Worm (Caenorhabditis elegans) whole organism, mixed stage, embryonic: ENCODE data around the gene srt-56.

ENCODE experiments used
- M03D4.4 ChIP-seq: sonication (generic microtip); optimal IDR thresholded peaks from 2 replicates; lab custom pipeline; 2017; ENCODE audit warnings: mild to moderate bottlenecking, missing genetic modification characterization, missing compliant biosample characterization
- bed-3 ChIP-seq: fragments of 200-800 bp; sonication (Bioruptor generic); optimal IDR thresholded peaks from 3 replicates; lab custom pipeline; 2018; ENCODE audit warnings: mild to moderate bottlenecking, missing genetic modification characterization, moderate library complexity, missing compliant biosample characterization
- ceh-39 ChIP-seq: fragments of 150-350 bp; optimal IDR thresholded peaks from 2 replicates; lab custom pipeline; 2014; ENCODE audit warnings: missing biosample characterization, missing genetic modification characterization
- ceh-43 ChIP-seq: fragments of 200-800 bp; sonication (Bioruptor generic); optimal IDR thresholded peaks from 2 replicates; lab custom pipeline; 2018; ENCODE audit warnings: mild to moderate bottlenecking, missing genetic modification characterization, moderate library complexity, missing compliant biosample characterization
- ceh-83 ChIP-seq: fragments of 200-800 bp; sonication (Bioruptor generic); optimal IDR thresholded peaks from 2 replicates; lab custom pipeline; 2018; ENCODE audit warnings: mild to moderate bottlenecking, missing genetic modification characterization, missing compliant biosample characterization
- ces-1 ChIP-seq: fragments of 150-350 bp; optimal IDR thresholded peaks from 2 replicates; lab custom pipeline; 2014; ENCODE audit warnings: missing biosample characterization, missing genetic modification reagents, missing genetic modification characterization
- cnd-1 ChIP-seq: fragments of 200-800 bp; sonication (Bioruptor generic); optimal IDR thresholded peaks from 2 replicates; lab custom pipeline; 2018; ENCODE audit warnings: mild to moderate bottlenecking, missing genetic modification characterization, missing compliant biosample characterization
- elt-1 ChIP-seq: sonication (generic microtip); optimal IDR thresholded peaks from 2 replicates; lab custom pipeline; 2017; ENCODE audit warnings: missing genetic modification characterization, mild to moderate bottlenecking, missing compliant biosample characterization, antibody characterized with exemption, moderate library complexity, borderline replicate concordance; ENCODE audit not compliant: insufficient read depth
- elt-3 ChIP-seq: fragments of 150-350 bp; optimal IDR thresholded peaks from 2 replicates; lab custom pipeline; 2014; ENCODE audit warnings: missing biosample characterization, missing genetic modification characterization
- ham-2 ChIP-seq: fragments of 200-800 bp; sonication (Bioruptor generic); optimal IDR thresholded peaks from 2 replicates; lab custom pipeline; 2018; ENCODE audit warnings: mild to moderate bottlenecking, missing genetic modification characterization, missing compliant biosample characterization
- hlh-1 ChIP-seq: fragments of 150-350 bp; optimal IDR thresholded peaks from 2 replicates; lab custom pipeline; 2014; ENCODE audit warnings: missing biosample characterization, missing genetic modification reagents, missing genetic modification characterization
- lin-13 ChIP-seq: fragments of 150-350 bp; optimal IDR thresholded peaks from 2 replicates; lab custom pipeline; 2014; ENCODE audit warnings: missing biosample characterization, missing genetic modification characterization
- lin-32 ChIP-seq: fragments of 200-800 bp; sonication (Bioruptor generic); optimal IDR thresholded peaks from 2 replicates; lab custom pipeline; 2018; ENCODE audit warnings: mild to moderate bottlenecking, missing genetic modification characterization, missing compliant biosample characterization
- lsy-2 ChIP-seq: fragments of 150-350 bp; optimal IDR thresholded peaks from 2 replicates; lab custom pipeline; 2014; ENCODE audit warnings: missing biosample characterization, missing genetic modification characterization
- mab-5 ChIP-seq: fragments of 150-350 bp; optimal IDR thresholded peaks from 2 replicates; lab custom pipeline; 2014; ENCODE audit warnings: missing biosample characterization, missing genetic modification characterization
- mep-1 ChIP-seq: fragments of 150-350 bp; optimal IDR thresholded peaks from 2 replicates; lab custom pipeline; 2017; ENCODE audit warnings: missing biosample characterization, missing genetic modification reagents, missing genetic modification characterization, inconsistent platforms
- mls-2 ChIP-seq: sonication (generic microtip); optimal IDR thresholded peaks from 2 replicates; lab custom pipeline; 2016; ENCODE audit warnings: mild to moderate bottlenecking, missing genetic modification characterization, moderate library complexity, missing compliant biosample characterization
- nhr-12 ChIP-seq: fragments of 150-350 bp; optimal IDR thresholded peaks from 2 replicates; lab custom pipeline; 2014; ENCODE audit warnings: missing biosample characterization, missing genetic modification characterization
- nhr-2 ChIP-seq: fragments of 150-350 bp; optimal IDR thresholded peaks from 2 replicates; lab custom pipeline; 2014; ENCODE audit warnings: missing biosample characterization, missing genetic modification characterization
- nhr-237 ChIP-seq: fragments of 150-350 bp; optimal IDR thresholded peaks from 2 replicates; lab custom pipeline; 2014; ENCODE audit warnings: missing biosample characterization, missing genetic modification characterization
- nhr-28 ChIP-seq: fragments of 150-350 bp; optimal IDR thresholded peaks from 2 replicates; lab custom pipeline; 2014; ENCODE audit warnings: missing biosample characterization, missing genetic modification characterization
- nhr-76 ChIP-seq: sonication (generic microtip); optimal IDR thresholded peaks from 2 replicates; lab custom pipeline; 2017; ENCODE audit warnings: missing biosample characterization, missing genetic modification characterization
- sem-2 ChIP-seq: fragments of 200-800 bp; sonication (Bioruptor generic); optimal IDR thresholded peaks from 2 replicates; lab custom pipeline; 2018; ENCODE audit warnings: mild to moderate bottlenecking, missing genetic modification characterization, missing compliant biosample characterization
- snpc-4 ChIP-seq: fragments of 150-350 bp; optimal IDR thresholded peaks from 2 replicates; lab custom pipeline; 2014; ENCODE audit warnings: missing biosample characterization, missing genetic modification characterization
- sptf-1 ChIP-seq: sonication (generic microtip); optimal IDR thresholded peaks from 2 replicates; lab custom pipeline; 2017; ENCODE audit warnings: mild to moderate bottlenecking, missing genetic modification characterization, moderate library complexity, missing compliant biosample characterization
- tbx-8 ChIP-seq: fragments of 200-800 bp; sonication (Bioruptor generic); optimal IDR thresholded peaks from 2 replicates; lab custom pipeline; 2018; ENCODE audit warnings: mild to moderate bottlenecking, missing genetic modification characterization, moderate library complexity, missing compliant biosample characterization
- unc-120 ChIP-seq: sonication (generic microtip); optimal IDR thresholded peaks from 2 replicates; lab custom pipeline; 2017; ENCODE audit warnings: missing genetic modification characterization, missing compliant biosample characterization; ENCODE audit not compliant: poor library complexity, severe bottlenecking
- unc-39 ChIP-seq: fragments of 150-350 bp; optimal IDR thresholded peaks from 2 replicates; lab custom pipeline; 2014; ENCODE audit warnings: missing biosample characterization, missing genetic modification characterization
- unc-62 ChIP-seq: fragments of 150-350 bp; optimal IDR thresholded peaks from 2 replicates; lab custom pipeline; 2014; ENCODE audit warnings: missing biosample characterization, missing genetic modification reagents, missing genetic modification characterization
- zip-8 ChIP-seq: fragments of 150-350 bp; optimal IDR thresholded peaks from 2 replicates; lab custom pipeline; 2014; ENCODE audit warnings: missing biosample characterization, missing genetic modification characterization
- ztf-11 ChIP-seq: fragments of 150-350 bp; optimal IDR thresholded peaks from 2 replicates; lab custom pipeline; 2014; ENCODE audit warnings: missing biosample characterization, missing genetic modification characterization

The srt-56 gene

ce11 chrV:3124912-3125311 is 3.3 kb upstream of the srt-56 start, which contains the start of gene Y73C8C.12:
TSS of gene Y73C8C.12 (plus strand) at chrV:3125212.
- TF ChIP-seq zip-8 (tag; lab: Kevin White, UChicago) (no peak), bed-3 (GFP tag; lab: Kevin White, UChicago) (no peak), unc-120 (tag; lab: Kevin White, UChicago) (no peak), hlh-1 (tag; lab: Kevin White, UChicago) (no peak), nhr-237 (tag; lab: Kevin White, UChicago) (no peak), ceh-43 (GFP tag; lab: Kevin White, UChicago) (no peak), lin-32 (no peak), ztf-11 (tag; lab: Kevin White, UChicago) (no peak), mep-1 (tag; lab: Kevin White, UChicago) (no peak), mls-2 (tag; lab: Kevin White, UChicago) (no peak), ham-2 (GFP tag; lab: Kevin White, UChicago) (no peak), ceh-83 (no peak), sptf-1 (tag; lab: Kevin White, UChicago) (no peak), lin-13 (tag; lab: Kevin White, UChicago) (no peak)

ce11 chrV:3122403-3122802 is 760 bp upstream of the srt-56 start:
- TF ChIP-seq M03D4.4 (tag; lab: Kevin White, UChicago), result no peak
- TF ChIP-seq unc-120 (tag; lab: Kevin White, UChicago), result no peak
- TF ChIP-seq unc-62 (GFP tag; lab: Kevin White, UChicago), result no peak
- TF ChIP-seq lin-32, result no peak
- no peak for TF ChIP-seq lin-13 (tag; lab: Kevin White, UChicago)
- TF ChIP-seq mab-5 (tag; lab: Kevin White, UChicago), result no peak
- TF ChIP-seq, all 35 proteins: peak for 0

DNA sequence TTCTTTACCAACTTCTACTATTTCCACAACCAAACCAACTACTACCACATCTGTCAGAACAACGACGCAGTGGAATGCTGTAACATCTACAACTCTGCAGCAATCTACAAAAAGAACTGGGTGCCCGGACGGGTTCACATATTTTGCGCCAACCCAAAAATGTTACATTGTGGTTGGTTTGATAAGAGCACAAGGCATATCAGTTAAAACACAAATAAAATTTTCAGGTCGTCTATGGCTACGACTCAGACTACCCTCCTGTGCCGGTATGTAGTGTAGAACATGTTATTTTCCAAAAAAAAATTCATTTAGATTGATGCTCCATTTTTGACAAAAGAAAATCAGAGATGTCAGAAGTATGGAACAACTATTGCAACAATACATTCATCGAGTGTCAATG is 2.5 kb downstream of the srt-56 start:
- TF ChIP-seq ham-2 (GFP tag; lab: Kevin White, UChicago) (no peak), snpc-4 (tag; lab: Kevin White, UChicago) (no peak)

DNA sequence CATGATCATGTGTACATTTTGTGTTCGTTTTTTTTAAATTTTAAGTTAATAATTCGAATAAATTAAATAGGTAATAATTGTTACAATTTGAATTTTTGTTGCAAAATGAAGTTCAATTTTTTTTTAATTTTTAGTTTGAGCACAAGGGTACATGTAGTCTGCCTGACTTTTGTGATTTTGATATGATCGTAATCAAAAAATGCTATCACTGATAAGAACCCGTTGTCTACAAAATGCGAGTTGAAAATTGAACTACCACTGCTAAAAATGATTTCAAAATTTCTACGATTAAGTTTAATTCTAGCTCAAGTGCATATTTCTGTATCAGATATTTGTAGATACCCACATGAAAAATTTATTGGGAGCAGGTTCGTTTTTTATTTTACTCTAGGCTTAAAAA is 3.5 kb downstream of the srt-56 start, which contains the start of gene clec-210:
clec-210 (plus strand) TSS at position 211 of the 400 bp plus-strand sequence.
- TF ChIP-seq sem-2 (GFP tag; lab: Kevin White, UChicago) (no peak), nhr-2 (no peak), ham-2 (GFP tag; lab: Kevin White, UChicago) (no peak), mab-5 (tag; lab: Kevin White, UChicago) (no peak), cnd-1 (no peak), bed-3 (GFP tag; lab: Kevin White, UChicago) (no peak), ces-1 (GFP tag; lab: Kevin White, UChicago) (no peak)

- TF ChIP-seq ham-2 (GFP tag; lab: Kevin White, UChicago), result no peak
- no peak for TF ChIP-seq unc-120 (tag; lab: Kevin White, UChicago)
- TF ChIP-seq nhr-237 (tag; lab: Kevin White, UChicago), result no peak
- TF ChIP-seq elt-1 (tag; lab: Kevin White, UChicago), result no peak
- no peak for TF ChIP-seq sem-2 (GFP tag; lab: Kevin White, UChicago)
Observed at ce11 chrV:3114973-3115372, 6.7 kb downstream of the srt-56 start, which contains the start of gene Y73C8C.3. TSS of gene Y73C8C.3 (plus strand) at chrV:3115273.

DNA sequence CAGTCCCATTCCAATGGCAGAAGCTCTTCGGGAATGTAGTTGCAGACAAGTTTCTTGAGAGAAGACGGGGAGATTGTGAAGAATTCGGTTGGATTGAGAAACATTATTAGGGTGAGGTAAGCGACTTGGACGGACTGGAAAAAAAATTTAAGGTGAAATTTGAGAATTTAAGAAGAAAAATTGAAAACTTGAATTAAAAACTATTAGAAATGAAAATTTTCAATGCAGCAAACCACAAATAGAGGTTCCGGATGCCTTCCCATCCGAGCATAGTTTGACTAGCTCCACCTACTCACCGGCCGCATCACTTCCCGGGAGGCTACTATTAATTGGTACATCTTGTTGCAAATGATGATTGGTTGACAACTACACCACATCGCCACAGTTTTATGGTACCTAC is 7.9 kb downstream of the srt-56 start, which contains the start of gene Y73C8C.8:
Y73C8C.8 (minus strand) TSS at position 101 of the 400 bp plus-strand sequence.
- no peak for TF ChIP-seq nhr-76 (tag; lab: Kevin White, UChicago)

- TF ChIP-seq nhr-237 (tag; lab: Kevin White, UChicago), result no peak
- no peak for TF ChIP-seq lsy-2
- no peak for TF ChIP-seq elt-3 (tag; lab: Kevin White, UChicago)
- no peak for TF ChIP-seq unc-120 (tag; lab: Kevin White, UChicago)
- TF ChIP-seq mab-5 (tag; lab: Kevin White, UChicago), result no peak
- no peak for TF ChIP-seq tbx-8
- TF ChIP-seq unc-39 (tag; lab: Kevin White, UChicago), result no peak
- TF ChIP-seq ceh-83, result no peak
- TF ChIP-seq nhr-12, result no peak
- TF ChIP-seq nhr-28 (tag; lab: Kevin White, UChicago), result no peak
- no peak for TF ChIP-seq ceh-39
- no peak for TF ChIP-seq ztf-11 (tag; lab: Kevin White, UChicago)
Observed at ce11 chrV:3112198-3112597, 9.4 kb downstream of the srt-56 start.
